Fruit fly (Drosophila melanogaster) whole organism, embryonic: ENCODE measurements around the gene POLDIP2.

ENCODE experiments used
- Awh ChIP-seq: fragments of 200-800 bp; sonication (Bioruptor generic); IDR thresholded peaks from 2 replicates; pipeline ENCODE4, ENCODE4 v1.3.6; 2022; ENCODE audit warnings: missing biosample characterization, missing genetic modification characterization
- Blimp-1 ChIP-seq: fragments of 200-800 bp; sonication (Bioruptor generic); optimal IDR thresholded peaks from 3 replicates; lab custom pipeline; 2018; ENCODE audit warnings: missing biosample characterization, missing genetic modification characterization, mild to moderate bottlenecking, moderate library complexity, missing genetic modification reagents
- CG10147 ChIP-seq: fragments of 200-800 bp; sonication (Bioruptor generic); optimal IDR thresholded peaks from 2 replicates; lab custom pipeline; 2019; ENCODE audit warnings: missing biosample characterization, mild to moderate bottlenecking, missing genetic modification characterization, moderate library complexity
- CG10267 ChIP-seq: fragments of 200-800 bp; sonication (Bioruptor generic); optimal IDR thresholded peaks from 2 replicates; lab custom pipeline; 2018; ENCODE audit warnings: missing biosample characterization, mild to moderate bottlenecking, missing genetic modification characterization, moderate library complexity
- CG11560 ChIP-seq: fragments of 200-800 bp; sonication (Bioruptor generic); IDR thresholded peaks from 3 replicates; pipeline ENCODE4 v1.3.6; 2022; ENCODE audit warnings: missing biosample characterization, missing genetic modification characterization
- CG12299 ChIP-seq: fragments of 200-800 bp; sonication (Bioruptor generic); optimal IDR thresholded peaks from 2 replicates; lab custom pipeline; 2018; ENCODE audit warnings: missing biosample characterization, mild to moderate bottlenecking, missing genetic modification characterization
- CG13287 ChIP-seq: fragments of 200-800 bp; sonication (Bioruptor generic); IDR thresholded peaks from 2 replicates; pipeline ENCODE4 v1.3.6; 2022; ENCODE audit warnings: missing biosample characterization, missing genetic modification characterization; ENCODE audit not compliant: partially characterized antibody
- CG15514 ChIP-seq: fragments of 200-800 bp; sonication (Bioruptor generic); optimal IDR thresholded peaks from 3 replicates; lab custom pipeline; 2017; ENCODE audit warnings: missing biosample characterization, missing genetic modification characterization, mild to moderate bottlenecking, moderate library complexity, missing genetic modification reagents
- CG15696 ChIP-seq: fragments of 200-800 bp; sonication (Bioruptor generic); optimal IDR thresholded peaks from 2 replicates; lab custom pipeline; 2019; ENCODE audit warnings: missing biosample characterization, mild to moderate bottlenecking, missing genetic modification characterization, moderate library complexity
- CG1603 ChIP-seq: fragments of 200-800 bp; sonication (Bioruptor generic); optimal IDR thresholded peaks from 2 replicates; lab custom pipeline; 2019; ENCODE audit warnings: missing biosample characterization, mild to moderate bottlenecking, missing genetic modification characterization, moderate library complexity
- CG17385 ChIP-seq: fragments of 200-800 bp; sonication (Bioruptor generic); optimal IDR thresholded peaks from 3 replicates; lab custom pipeline; 2018; ENCODE audit warnings: missing biosample characterization, mild to moderate bottlenecking, missing genetic modification characterization
- CG18619 ChIP-seq: fragments of 200-800 bp; sonication (Bioruptor generic); optimal IDR thresholded peaks from 3 replicates; lab custom pipeline; 2017; ENCODE audit warnings: missing biosample characterization, mild to moderate bottlenecking, missing genetic modification characterization
- CG2202 ChIP-seq: fragments of 200-800 bp; sonication (Bioruptor generic); optimal IDR thresholded peaks from 2 replicates; lab custom pipeline; 2018; ENCODE audit warnings: missing biosample characterization, mild to moderate bottlenecking, missing genetic modification characterization
- CG2889 ChIP-seq: fragments of 200-800 bp; sonication (Bioruptor generic); IDR thresholded peaks from 3 replicates; pipeline ENCODE4 v1.3.6; 2022; ENCODE audit warnings: missing biosample characterization, missing genetic modification characterization
- CG3065 ChIP-seq: fragments of 200-800 bp; sonication (Bioruptor generic); optimal IDR thresholded peaks from 2 replicates; lab custom pipeline; 2016; ENCODE audit warnings: missing biosample characterization, missing genetic modification characterization
- CG4404 ChIP-seq: fragments of 200-800 bp; sonication (Bioruptor generic); IDR thresholded peaks from 2 replicates; pipeline ENCODE4 v1.3.6; 2022; ENCODE audit warnings: missing biosample characterization, missing genetic modification characterization
- CG6654 ChIP-seq: fragments of 200-800 bp; sonication (Bioruptor generic); optimal IDR thresholded peaks from 2 replicates; lab custom pipeline; 2017; ENCODE audit warnings: missing biosample characterization, mild to moderate bottlenecking, missing genetic modification characterization
- CG7357 ChIP-seq: fragments of 200-800 bp; sonication (Bioruptor generic); IDR thresholded peaks from 3 replicates; pipeline ENCODE4 v1.3.6; 2022; ENCODE audit warnings: missing biosample characterization, missing genetic modification characterization
- CG7786 ChIP-seq: fragments of 200-800 bp; sonication (Bioruptor generic); optimal IDR thresholded peaks from 2 replicates; lab custom pipeline; 2016; ENCODE audit warnings: missing biosample characterization, missing genetic modification characterization
- CG9609 ChIP-seq: fragments of 200-800 bp; sonication (Bioruptor generic); optimal IDR thresholded peaks from 3 replicates; lab custom pipeline; 2016; ENCODE audit warnings: missing biosample characterization, missing genetic modification characterization
- CG9797 ChIP-seq: fragments of 200-800 bp; sonication (Bioruptor generic); optimal IDR thresholded peaks from 3 replicates; lab custom pipeline; 2018; ENCODE audit warnings: missing biosample characterization, mild to moderate bottlenecking, missing genetic modification characterization
- CG9932 ChIP-seq: fragments of 200-800 bp; sonication (Bioruptor generic); IDR thresholded peaks from 2 replicates; pipeline ENCODE4 v1.3.6; 2022; ENCODE audit warnings: missing biosample characterization, missing genetic modification characterization
- Eip74EF ChIP-seq, 2 experiments: fragments of 200-800 bp in 1 of 2; fragments of >200 bp in 1 of 2; sonication (Bioruptor generic) in 1 of 2; optimal IDR thresholded peaks; 2 replicates each; lab custom pipeline; 2017 to 2019; ENCODE audit warnings: missing biosample characterization in 2 of 2, missing genetic modification characterization in 2 of 2, mild to moderate bottlenecking in 1 of 2, moderate library complexity in 1 of 2
- MTF-1 ChIP-seq: fragments of 200-800 bp; sonication (Bioruptor generic); optimal IDR thresholded peaks from 2 replicates; lab custom pipeline; 2018; ENCODE audit warnings: missing biosample characterization, mild to moderate bottlenecking, missing genetic modification characterization, borderline replicate concordance
- Neu2 ChIP-seq: fragments of 200-800 bp; sonication (Bioruptor generic); optimal IDR thresholded peaks from 3 replicates; lab custom pipeline; 2016; ENCODE audit warnings: missing biosample characterization, missing genetic modification characterization, borderline replicate concordance
- Nf-YC ChIP-seq: fragments of 200-800 bp; optimal IDR thresholded peaks from 3 replicates; lab custom pipeline; 2019; ENCODE audit warnings: missing biosample characterization, mild to moderate bottlenecking, missing genetic modification characterization, moderate library complexity
- Oaz ChIP-seq: fragments of 200-800 bp; sonication (Bioruptor generic); IDR thresholded peaks from 2 replicates; pipeline ENCODE4 v1.3.6; 2022; ENCODE audit warnings: missing biosample characterization, missing genetic modification characterization
- Ptx1 ChIP-seq: fragments of 200-800 bp; sonication (Bioruptor generic); IDR thresholded peaks from 2 replicates; pipeline ENCODE4 v1.3.6; 2022; ENCODE audit warnings: missing biosample characterization, missing genetic modification characterization
- Sox102F ChIP-seq: fragments of 200-800 bp; sonication (Bioruptor generic); optimal IDR thresholded peaks from 2 replicates; lab custom pipeline; 2018; ENCODE audit warnings: missing biosample characterization, mild to moderate bottlenecking, missing genetic modification characterization, moderate library complexity
- Tbp ChIP-seq: fragments of >200 bp; optimal IDR thresholded peaks from 2 replicates; lab custom pipeline; 2018; ENCODE audit warnings: missing biosample characterization, missing genetic modification characterization
- amos ChIP-seq: fragments of 200-800 bp; sonication (Bioruptor generic); IDR thresholded peaks from 2 replicates; pipeline ENCODE4 v1.3.6; 2022; ENCODE audit warnings: missing biosample characterization, missing genetic modification characterization; ENCODE audit not compliant: partially characterized antibody
- aop ChIP-seq: fragments of 200-800 bp; sonication (Bioruptor generic); IDR thresholded peaks from 2 replicates; pipeline ENCODE4 v1.3.6; 2022; ENCODE audit warnings: missing biosample characterization, missing genetic modification characterization
- az2 ChIP-seq: fragments of 200-800 bp; sonication (Bioruptor generic); optimal IDR thresholded peaks from 3 replicates; lab custom pipeline; 2016; ENCODE audit warnings: missing biosample characterization, missing genetic modification characterization
- cas ChIP-seq: fragments of 200-800 bp; sonication (Bioruptor generic); IDR thresholded peaks from 2 replicates; pipeline ENCODE4 v1.3.6; 2022; ENCODE audit warnings: missing biosample characterization, missing genetic modification characterization
- dimm ChIP-seq: fragments of 200-800 bp; sonication (Bioruptor generic); IDR thresholded peaks from 2 replicates; pipeline ENCODE4 v1.3.6; 2022; ENCODE audit warnings: missing biosample characterization, missing genetic modification characterization
- dmrt99B ChIP-seq: fragments of 200-800 bp; sonication (Bioruptor generic); optimal IDR thresholded peaks from 2 replicates; lab custom pipeline; 2018; ENCODE audit warnings: missing biosample characterization, mild to moderate bottlenecking, missing genetic modification characterization, moderate library complexity
- fru ChIP-seq: fragments of >200 bp; optimal IDR thresholded peaks from 2 replicates; lab custom pipeline; 2017
- grn ChIP-seq: fragments of 200-800 bp; sonication (Bioruptor generic); optimal IDR thresholded peaks from 3 replicates; lab custom pipeline; 2017; ENCODE audit warnings: missing biosample characterization, missing genetic modification characterization
- gsb-n ChIP-seq: fragments of 200-800 bp; sonication (Bioruptor generic); optimal IDR thresholded peaks from 3 replicates; lab custom pipeline; 2018; ENCODE audit warnings: missing biosample characterization, mild to moderate bottlenecking, missing genetic modification characterization
- hkb ChIP-seq, 2 experiments: fragments of 200-800 bp in 1 of 2; fragments of >200 bp in 1 of 2; sonication (Bioruptor generic) in 1 of 2; IDR thresholded peaks in 1 of 2; optimal IDR thresholded peaks in 1 of 2; 2 replicates each; pipeline versions ENCODE4 v1.3.6 to Lab custom; 2017 to 2022; ENCODE audit warnings: missing biosample characterization in 1 of 2, missing genetic modification characterization in 1 of 2
- ind ChIP-seq: fragments of 200-800 bp; sonication (Bioruptor generic); optimal IDR thresholded peaks from 3 replicates; lab custom pipeline; 2016; ENCODE audit warnings: missing biosample characterization, missing genetic modification characterization
- lola ChIP-seq, 3 experiments: fragments of >200 bp in 2 of 3; fragments of 200-800 bp in 1 of 3; sonication (Bioruptor generic) in 1 of 3; optimal IDR thresholded peaks; 2 replicates each; lab custom pipeline; 2017 to 2019; ENCODE audit warnings: missing biosample characterization in 3 of 3, missing genetic modification characterization in 3 of 3, mild to moderate bottlenecking in 1 of 3, moderate library complexity in 1 of 3
- odd ChIP-seq: fragments of 200-800 bp; sonication (Bioruptor generic); optimal IDR thresholded peaks from 2 replicates; lab custom pipeline; 2017; ENCODE audit warnings: missing biosample characterization, mild to moderate bottlenecking, missing genetic modification characterization
- sna ChIP-seq: fragments of 200-800 bp; sonication (Bioruptor generic); IDR thresholded peaks from 2 replicates; pipeline ENCODE4 v1.3.6; 2022; ENCODE audit warnings: missing biosample characterization, missing genetic modification characterization; ENCODE audit not compliant: partially characterized antibody
- ssp ChIP-seq: fragments of 200-800 bp; sonication (Bioruptor generic); IDR thresholded peaks from 2 replicates; pipeline ENCODE4 v1.3.6; 2022; ENCODE audit warnings: missing biosample characterization, missing genetic modification characterization
- tll ChIP-seq, 2 experiments: fragments of 200-800 bp in 1 of 2; fragments of >200 bp in 1 of 2; sonication (Bioruptor generic) in 1 of 2; optimal IDR thresholded peaks; 2 replicates each; lab custom pipeline; 2017 to 2019; ENCODE audit warnings: missing biosample characterization in 2 of 2, missing genetic modification characterization in 2 of 2, mild to moderate bottlenecking in 1 of 2, moderate library complexity in 1 of 2
- unpg ChIP-seq: fragments of 200-800 bp; sonication (Bioruptor generic); optimal IDR thresholded peaks from 3 replicates; lab custom pipeline; 2018; ENCODE audit warnings: missing biosample characterization, mild to moderate bottlenecking, missing genetic modification characterization, moderate library complexity
- zen2 ChIP-seq: fragments of 200-800 bp; sonication (Bioruptor generic); IDR thresholded peaks from 3 replicates; pipeline ENCODE4 v1.3.6; 2022; ENCODE audit warnings: missing biosample characterization, missing genetic modification characterization; ENCODE audit not compliant: partially characterized antibody

The POLDIP2 gene

dm6 chr3R:5485295-5485718, 17.7 kb downstream of the POLDIP2 start, which contains the start of gene CG31550 (continued):
- TF ChIP-seq lola (GFP tag; optimal IDR thresholded peaks at IDR 0.05; lab: Kevin White, UChicago), result peak in 1 of 3 experiments; percentile 65
- TF ChIP-seq Tbp, result no peak
- TF ChIP-seq Sox102F (GFP tag; lab: Kevin White, UChicago), result peak; percentile 73
- TF ChIP-seq zen2 (GFP tag; lab: Robert Waterston, UW), result no peak
- TF ChIP-seq CG1603 (tag; lab: Kevin White, UChicago), result no peak
- TF ChIP-seq CG17385 (GFP tag; lab: Kevin White, UChicago), result peak; percentile 65
- TF ChIP-seq ssp (GFP tag; lab: Robert Waterston, UW), result peak; percentile 72
- no peak; the same call in 1 of the 2 replicates for TF ChIP-seq aop (GFP tag; lab: Robert Waterston, UW)
- peak; percentile 64 for TF ChIP-seq CG10147
- peak; percentile 65 for TF ChIP-seq CG4404 (GFP tag; lab: Robert Waterston, UW)
- no peak for TF ChIP-seq tll (GFP tag; optimal IDR thresholded peaks at IDR 0.05; lab: Kevin White, UChicago)
- TF ChIP-seq CG9609 (GFP tag; lab: Kevin White, UChicago), result peak; percentile 42
- peak; percentile 59; the same call in 2 of the 3 replicates for TF ChIP-seq CG7357
- TF ChIP-seq Neu2, result no peak
- peak; percentile 62 for TF ChIP-seq CG7786 (GFP tag; lab: Kevin White, UChicago)
- TF ChIP-seq Blimp-1 (GFP tag; lab: Kevin White, UChicago), result no peak
- TF ChIP-seq CG11560 (tag; lab: Robert Waterston, UW), result no peak
- no peak for TF ChIP-seq sna
- TF ChIP-seq CG15514 (GFP tag; lab: Kevin White, UChicago), result peak; percentile 44
- TF ChIP-seq CG18619 (GFP tag; lab: Kevin White, UChicago), result peak; percentile 43
- TF ChIP-seq hkb (optimal IDR thresholded peaks at IDR 0.05; lab: Kevin White, UChicago), result no peak
- peak; percentile 69 for TF ChIP-seq hkb (GFP tag; IDR thresholded peaks at IDR 0.05; lab: Robert Waterston, UW)
- peak; percentile 57; the same call in 1 of the 2 replicates for TF ChIP-seq cas (GFP tag; lab: Robert Waterston, UW)
- TF ChIP-seq CG9932, result peak; percentile 90
- TF ChIP-seq fru (lab: Kevin White, UChicago), result no peak
- TF ChIP-seq CG12299 (tag; lab: Kevin White, UChicago), result no peak
- peak; percentile 73 for TF ChIP-seq az2 (GFP tag; lab: Kevin White, UChicago)
- no peak for TF ChIP-seq CG6654 (GFP tag; lab: Kevin White, UChicago)
- TF ChIP-seq MTF-1 (GFP tag; lab: Kevin White, UChicago), result no peak
- TF ChIP-seq Ptx1, result peak; percentile 87
- TF ChIP-seq CG13287 (GFP tag; lab: Robert Waterston, UW), result peak; percentile 46; the same call in 1 of the 2 replicates
- no peak for TF ChIP-seq gsb-n
- TF ChIP-seq dimm (GFP tag; lab: Robert Waterston, UW), result no peak
- peak; percentile 62; the same call in 1 of the 3 replicates for TF ChIP-seq CG2889 (GFP tag; lab: Robert Waterston, UW)
- peak; percentile 27 for TF ChIP-seq CG2202 (tag; lab: Kevin White, UChicago)
- peak; percentile 63 for TF ChIP-seq CG15696 (tag; lab: Kevin White, UChicago)
- peak; percentile 25; the same call in 1 of the 2 replicates for TF ChIP-seq Awh (GFP tag; lab: Robert Waterston, UW)
- TF ChIP-seq CG3065, result no peak
- TF ChIP-seq grn (GFP tag; lab: Kevin White, UChicago), result no peak
- TF ChIP-seq CG10267 (tag; lab: Kevin White, UChicago), result peak; percentile 92
- peak; percentile 56 for TF ChIP-seq unpg (GFP tag; lab: Kevin White, UChicago)
- TF ChIP-seq Nf-YC (tag; lab: Kevin White, UChicago), result no peak
- TF ChIP-seq Oaz (GFP tag; lab: Robert Waterston, UW), result peak; percentile 35; the same call in 1 of the 2 replicates
- TF ChIP-seq ind (GFP tag; lab: Kevin White, UChicago), result peak; percentile 78
- peak; percentile 39 for TF ChIP-seq CG9797 (GFP tag; lab: Kevin White, UChicago)
- 0 out of 2 replicates have a peak, but pooled peaks have one; percentile 11 for TF ChIP-seq amos (GFP tag; lab: Robert Waterston, UW)
- TF ChIP-seq dmrt99B, result no peak
- TF ChIP-seq odd (GFP tag; lab: Kevin White, UChicago), result no peak
- TF ChIP-seq Eip74EF (GFP tag; optimal IDR thresholded peaks at IDR 0.05; lab: Kevin White, UChicago), result no peak
